Worm (Caenorhabditis elegans): ENCODE data around the gene F55F10.1.

F55F10.1 gene

DNA sequence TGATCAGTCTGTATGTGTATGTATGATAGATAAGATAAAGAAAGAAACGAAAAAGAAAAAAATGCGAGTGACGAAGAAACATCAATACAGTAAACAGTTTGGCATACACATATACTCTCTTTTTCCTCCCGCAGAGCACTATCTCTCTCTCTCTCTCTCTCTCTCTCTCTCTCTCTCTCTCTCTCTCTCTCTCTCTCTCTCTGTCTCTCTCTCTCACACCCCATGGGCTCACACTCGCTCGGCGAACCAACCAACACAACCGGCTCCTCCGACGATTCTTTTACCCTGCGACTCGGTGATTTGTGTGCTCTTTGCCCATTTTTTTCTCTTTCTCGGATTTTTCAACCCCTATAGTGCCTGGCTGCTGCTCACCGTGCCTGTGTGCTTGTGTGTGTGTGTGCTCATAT is 46.4 kb downstream of the F55F10.1 start (continued):
- peak; percentile 87 for TF ChIP-seq set-16 (GFP tag; IDR thresholded peaks at IDR 0.05)
- TF ChIP-seq nhr-77 (tag; optimal IDR thresholded peaks at IDR 0.05) = peak; percentile 55
- no peak for TF ChIP-seq ztf-11 (tag; optimal IDR thresholded peaks at IDR 0.05)
- no peak for TF ChIP-seq snpc-1.2 (GFP tag; IDR thresholded peaks at IDR 0.05)

DNA sequence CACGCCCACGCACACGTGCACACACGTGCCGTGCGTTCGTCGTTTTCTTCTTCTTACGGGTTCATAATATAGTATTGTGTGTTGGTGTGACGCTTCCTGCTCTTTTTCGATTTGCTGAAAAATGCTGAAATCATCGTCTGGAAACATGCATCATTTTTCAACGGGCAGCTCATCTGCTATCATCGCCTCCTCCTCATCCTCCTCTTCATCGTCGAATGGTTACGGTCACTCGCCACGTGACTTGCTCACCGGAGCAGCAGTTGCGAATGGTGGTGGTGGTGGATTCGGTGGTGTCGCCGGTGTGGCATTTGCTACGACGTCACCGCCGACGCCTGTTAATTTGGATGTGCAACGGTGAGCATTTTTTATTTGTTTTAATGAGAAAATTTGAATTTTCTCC is 48.1 kb downstream of the F55F10.1 start:
- TF ChIP-seq dmd-9 (GFP tag; IDR thresholded peaks at IDR 0.05) = no peak
- TF ChIP-seq set-16 (GFP tag; IDR thresholded peaks at IDR 0.05) = peak; percentile 38; the same call in 1 of the 2 replicates
- no peak for TF ChIP-seq zip-2 (tag; optimal IDR thresholded peaks at IDR 0.05)
- no peak for TF ChIP-seq nhr-237 (tag; optimal IDR thresholded peaks at IDR 0.05)
- 0 out of 2 replicates have a peak, but pooled peaks have one; percentile 8 for TF ChIP-seq php-3 (GFP tag; IDR thresholded peaks at IDR 0.05)
- no peak for TF ChIP-seq nhr-76 (tag; optimal IDR thresholded peaks at IDR 0.05)
- TF ChIP-seq daf-19 (GFP tag; conservative IDR thresholded peaks at IDR 0.05) = no peak
- no peak for TF ChIP-seq spr-1 (tag; optimal IDR thresholded peaks at IDR 0.05)
- no peak for TF ChIP-seq lsy-2 (tag; optimal IDR thresholded peaks at IDR 0.05)
- no peak for TF ChIP-seq ama-1 (optimal IDR thresholded peaks at IDR 0.05)
- no peak for TF ChIP-seq mes-2 (tag; optimal IDR thresholded peaks at IDR 0.05; ENCODE audit: poor library complexity, severe bottlenecking)
- no peak for TF ChIP-seq spr-3 (GFP tag; optimal IDR thresholded peaks at IDR 0.05)
- TF ChIP-seq dmd-6 (GFP tag; IDR thresholded peaks at IDR 0.05) = 0 out of 2 replicates have a peak, but pooled peaks have one; percentile 12
- TF ChIP-seq ctbp-1 (GFP tag; IDR thresholded peaks at IDR 0.05) = no peak
- TF ChIP-seq F37D6.2 (tag; optimal IDR thresholded peaks at IDR 0.05) = no peak
- peak in 1 of 2 experiments; percentile 19 for TF ChIP-seq unc-62 (GFP tag; optimal IDR thresholded peaks at IDR 0.05 in 1 of 2)
- TF ChIP-seq unc-62 (tag; optimal IDR thresholded peaks at IDR 0.05) = no peak
- peak in 1 of 2 experiments; percentile 9 for TF ChIP-seq hif-1 (tag; optimal IDR thresholded peaks at IDR 0.05)
- TF ChIP-seq hlh-30 (tag; optimal IDR thresholded peaks at IDR 0.05; ENCODE audit: insufficient read depth) = peak; percentile 24
- TF ChIP-seq nhr-28 (tag; optimal IDR thresholded peaks at IDR 0.05) = no peak
- TF ChIP-seq mep-1 (tag; optimal IDR thresholded peaks at IDR 0.05) = no peak
- TF ChIP-seq F26F4.8 (GFP tag; conservative IDR thresholded peaks at IDR 0.05) = 0 out of 2 replicates have a peak, but pooled peaks have one; percentile 20
- TF ChIP-seq mxl-3 (GFP tag; optimal IDR thresholded peaks at IDR 0.05) = peak; percentile 22
- no peak for TF ChIP-seq zfp-3 (GFP tag; conservative IDR thresholded peaks at IDR 0.05)
- TF ChIP-seq Y105C5A.15 (GFP tag; IDR thresholded peaks at IDR 0.05) = 0 out of 2 replicates have a peak, but pooled peaks have one; percentile 33

DNA sequence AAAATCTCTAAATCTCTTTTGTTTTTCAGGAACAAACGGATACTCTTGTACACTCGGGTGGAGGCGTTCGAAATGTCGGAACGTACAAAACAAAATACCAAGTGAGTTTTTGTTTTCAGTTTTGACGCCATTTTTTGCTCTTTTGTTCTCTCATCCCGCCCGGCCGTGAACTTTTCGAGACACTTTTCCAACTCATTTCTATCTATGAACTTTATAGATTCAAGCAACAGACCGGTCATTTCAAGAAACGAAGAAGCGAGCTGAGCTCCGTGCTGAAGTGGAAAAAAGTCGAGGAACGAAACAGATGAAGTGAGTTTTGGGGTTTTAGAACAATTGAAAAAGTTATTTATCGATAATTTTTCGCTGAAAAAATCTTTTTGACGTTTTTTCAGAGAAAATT is 49.9 kb downstream of the F55F10.1 start:
- TF ChIP-seq dve-1 (tag; optimal IDR thresholded peaks at IDR 0.05; ENCODE audit: insufficient read depth) (no peak), Y75B8A.6 (GFP tag; IDR thresholded peaks at IDR 0.05) (no peak), ctbp-1 (GFP tag; IDR thresholded peaks at IDR 0.05) (no peak), ama-1 (optimal IDR thresholded peaks at IDR 0.05) (peak; percentile 53), ceh-44 (GFP tag; IDR thresholded peaks at IDR 0.05) (no peak), mxl-3 (GFP tag; optimal IDR thresholded peaks at IDR 0.05) (no peak), mxl-2 (GFP tag; conservative IDR thresholded peaks at IDR 0.05) (no peak), hmg-1.1 (GFP tag; IDR thresholded peaks at IDR 0.05) (no peak), lin-39 (tag; optimal IDR thresholded peaks at IDR 0.05) (no peak), ceh-62 (tag; optimal IDR thresholded peaks at IDR 0.05) (no peak), sdz-12 (GFP tag; optimal IDR thresholded peaks at IDR 0.05) (no peak), aha-1 (tag) (peak; percentile 49)

Measured in whole organism, L4 larva.